Worm (Caenorhabditis elegans): ENCODE measurements around the gene sptl-3.

ce11 chrV:13889516-13889915 is 3.6 kb upstream of the sptl-3 start, which contains the start of gene spp-12:
- no peak for TF ChIP-seq hnd-1 (tag; optimal IDR thresholded peaks at IDR 0.05)
- TF ChIP-seq ama-1 (optimal IDR thresholded peaks at IDR 0.05), result no peak
- TF ChIP-seq ceh-36 (tag; optimal IDR thresholded peaks at IDR 0.05), result no peak

Measured in whole organism, early embryonic.